Fruit fly (Drosophila melanogaster) whole organism, embryonic: ENCODE data around the gene CG13404.

Experiments
- Adf1 ChIP-seq: fragments of 200-800 bp; sonication (Bioruptor generic); IDR thresholded peaks from 2 replicates; pipeline ENCODE4 v1.3.6; 2022; ENCODE audit warnings: missing biosample characterization, missing genetic modification characterization
- CG10209 ChIP-seq: fragments of 200-800 bp; sonication (Bioruptor generic); optimal IDR thresholded peaks from 3 replicates; lab custom pipeline; 2017; ENCODE audit warnings: missing biosample characterization, mild to moderate bottlenecking, missing genetic modification characterization, missing genetic modification reagents
- CG10274 ChIP-seq: fragments of 200-800 bp; sonication (Bioruptor generic); optimal IDR thresholded peaks from 3 replicates; lab custom pipeline; 2017; ENCODE audit warnings: missing biosample characterization, mild to moderate bottlenecking, missing genetic modification characterization
- CG10366 ChIP-seq: fragments of 200-800 bp; sonication (Bioruptor generic); IDR thresholded peaks from 2 replicates; pipeline ENCODE4 v1.3.6; 2022; ENCODE audit warnings: missing biosample characterization, missing genetic modification characterization
- CG10543 ChIP-seq: fragments of 200-800 bp; sonication (Bioruptor generic); optimal IDR thresholded peaks from 3 replicates; lab custom pipeline; 2017; ENCODE audit warnings: missing biosample characterization, mild to moderate bottlenecking, missing genetic modification characterization, moderate library complexity
- CG11696 ChIP-seq: fragments of 200-800 bp; sonication (Bioruptor generic); IDR thresholded peaks from 2 replicates; pipeline ENCODE4 v1.3.6; 2022; ENCODE audit warnings: missing biosample characterization, missing genetic modification characterization
- CG12391 ChIP-seq: fragments of 200-800 bp; sonication (Bioruptor generic); optimal IDR thresholded peaks from 3 replicates; lab custom pipeline; 2018; ENCODE audit warnings: missing biosample characterization, mild to moderate bottlenecking, missing genetic modification characterization, moderate library complexity
- CG12942 ChIP-seq: fragments of 200-800 bp; sonication (Bioruptor generic); optimal IDR thresholded peaks from 3 replicates; lab custom pipeline; 2016; ENCODE audit warnings: missing biosample characterization, missing genetic modification characterization
- CG13287 ChIP-seq: fragments of 200-800 bp; sonication (Bioruptor generic); IDR thresholded peaks from 2 replicates; pipeline ENCODE4 v1.3.6; 2022; ENCODE audit warnings: missing biosample characterization, missing genetic modification characterization; ENCODE audit not compliant: partially characterized antibody
- CG14667 ChIP-seq: fragments of 200-800 bp; sonication (Bioruptor generic); IDR thresholded peaks from 2 replicates; pipeline ENCODE4 v1.3.6; 2022; ENCODE audit warnings: missing biosample characterization, missing genetic modification characterization
- CG16815 ChIP-seq: fragments of 200-800 bp; sonication (Bioruptor generic); optimal IDR thresholded peaks from 3 replicates; lab custom pipeline; 2017; ENCODE audit warnings: missing biosample characterization, mild to moderate bottlenecking, missing genetic modification characterization
- CG18262 ChIP-seq: fragments of 200-800 bp; optimal IDR thresholded peaks from 3 replicates; lab custom pipeline; 2019; ENCODE audit warnings: missing biosample characterization, mild to moderate bottlenecking, missing genetic modification characterization, moderate library complexity
- CG2712 ChIP-seq: fragments of 200-800 bp; optimal IDR thresholded peaks from 3 replicates; lab custom pipeline; 2019; ENCODE audit warnings: missing biosample characterization, mild to moderate bottlenecking, missing genetic modification characterization, moderate library complexity
- CG30403 ChIP-seq: fragments of 200-800 bp; sonication (Bioruptor generic); optimal IDR thresholded peaks from 3 replicates; lab custom pipeline; 2016; ENCODE audit warnings: missing biosample characterization, missing genetic modification characterization
- CG30431 ChIP-seq: fragments of 200-800 bp; sonication (Bioruptor generic); optimal IDR thresholded peaks from 2 replicates; lab custom pipeline; 2017; ENCODE audit warnings: missing biosample characterization, missing genetic modification characterization
- CG3065 ChIP-seq: fragments of 200-800 bp; sonication (Bioruptor generic); optimal IDR thresholded peaks from 2 replicates; lab custom pipeline; 2016; ENCODE audit warnings: missing biosample characterization, missing genetic modification characterization
- CG31388 ChIP-seq: fragments of 200-800 bp; sonication (Bioruptor generic); optimal IDR thresholded peaks from 2 replicates; lab custom pipeline; 2016; ENCODE audit warnings: missing biosample characterization, missing genetic modification characterization
- CG4730 ChIP-seq: fragments of 200-800 bp; sonication (Bioruptor generic); IDR thresholded peaks from 2 replicates; pipeline ENCODE4 v1.3.6; 2022; ENCODE audit warnings: missing biosample characterization, missing genetic modification characterization
- CG7372 ChIP-seq: fragments of 200-800 bp; sonication (Bioruptor generic); IDR thresholded peaks from 2 replicates; pipeline ENCODE4 v1.3.6; 2022; ENCODE audit warnings: missing biosample characterization, missing genetic modification characterization
- CG7556 ChIP-seq: fragments of 200-800 bp; sonication (Bioruptor generic); optimal IDR thresholded peaks from 2 replicates; lab custom pipeline; 2017; ENCODE audit warnings: missing biosample characterization, mild to moderate bottlenecking, missing genetic modification characterization
- CG8089 ChIP-seq: fragments of 200-800 bp; sonication (Bioruptor generic); optimal IDR thresholded peaks from 3 replicates; lab custom pipeline; 2016; ENCODE audit warnings: missing biosample characterization, missing genetic modification characterization
- CG8924 ChIP-seq: fragments of 200-800 bp; optimal IDR thresholded peaks from 3 replicates; lab custom pipeline; 2019; ENCODE audit warnings: missing biosample characterization, mild to moderate bottlenecking, missing genetic modification characterization, moderate library complexity
- CkIIα-i1 ChIP-seq: fragments of 200-800 bp; sonication (Bioruptor generic); IDR thresholded peaks from 2 replicates; pipeline ENCODE4 v1.3.6; 2022; ENCODE audit warnings: missing biosample characterization, missing genetic modification characterization
- Dp ChIP-seq: fragments of 200-800 bp; sonication (Bioruptor generic); optimal IDR thresholded peaks from 2 replicates; lab custom pipeline; 2018; ENCODE audit warnings: missing biosample characterization, mild to moderate bottlenecking, missing genetic modification characterization, moderate library complexity
- Gug ChIP-seq: fragments of 200-800 bp; sonication (Bioruptor generic); IDR thresholded peaks from 4 replicates; pipeline ENCODE4 v1.3.6; 2022; ENCODE audit warnings: missing biosample characterization, missing genetic modification characterization
- HLH3B ChIP-seq: fragments of 200-800 bp; sonication (Bioruptor generic); IDR thresholded peaks from 2 replicates; pipeline ENCODE4 v1.3.6; 2022; ENCODE audit warnings: missing biosample characterization, missing genetic modification characterization
- Mes4 ChIP-seq: fragments of 200-800 bp; sonication (Bioruptor generic); optimal IDR thresholded peaks from 2 replicates; lab custom pipeline; 2016; ENCODE audit warnings: missing biosample characterization, missing genetic modification characterization
- Nf-YA ChIP-seq: fragments of 200-800 bp; sonication (Bioruptor generic); IDR thresholded peaks from 2 replicates; pipeline ENCODE4 v1.3.6; 2022; ENCODE audit warnings: missing biosample characterization, missing genetic modification characterization
- Pdp1 ChIP-seq, 2 experiments: fragments of 200-800 bp; sonication (Bioruptor generic); optimal IDR thresholded peaks; 3 replicates each; lab custom pipeline; 2016; ENCODE audit warnings: missing biosample characterization in 2 of 2, missing genetic modification characterization in 2 of 2, mild to moderate bottlenecking in 1 of 2, moderate library complexity in 1 of 2
- Poxn ChIP-seq: fragments of 200-800 bp; sonication (Bioruptor generic); IDR thresholded peaks from 2 replicates; pipeline ENCODE4 v1.3.6; 2022; ENCODE audit warnings: missing biosample characterization, missing genetic modification characterization
- Ssrp ChIP-seq: fragments of 200-800 bp; sonication (Bioruptor generic); optimal IDR thresholded peaks from 2 replicates; lab custom pipeline; 2018; ENCODE audit warnings: missing biosample characterization, mild to moderate bottlenecking, missing genetic modification characterization, moderate library complexity
- Xbp1 ChIP-seq: fragments of 200-800 bp; sonication (Bioruptor generic); optimal IDR thresholded peaks from 3 replicates; lab custom pipeline; 2016; ENCODE audit warnings: missing biosample characterization, mild to moderate bottlenecking, missing genetic modification characterization
- bcd ChIP-seq: fragments of 200-800 bp; sonication (Bioruptor generic); optimal IDR thresholded peaks from 2 replicates; lab custom pipeline; 2017; ENCODE audit warnings: missing biosample characterization, mild to moderate bottlenecking, missing genetic modification characterization
- crp ChIP-seq, 2 experiments: fragments of 200-800 bp; sonication (Bioruptor generic); optimal IDR thresholded peaks; 2 replicates in 1 of 2; 3 replicates in 1 of 2; lab custom pipeline; 2017; ENCODE audit warnings: missing biosample characterization in 2 of 2, missing genetic modification characterization in 2 of 2, mild to moderate bottlenecking in 1 of 2, moderate library complexity in 1 of 2
- cwo ChIP-seq: fragments of 200-800 bp; sonication (Bioruptor generic); optimal IDR thresholded peaks from 3 replicates; lab custom pipeline; 2017; ENCODE audit warnings: missing biosample characterization, missing genetic modification characterization, mild to moderate bottlenecking, moderate library complexity, missing genetic modification reagents
- emc ChIP-seq: fragments of 200-800 bp; sonication (Bioruptor generic); optimal IDR thresholded peaks from 2 replicates; lab custom pipeline; 2016; ENCODE audit warnings: missing biosample characterization, missing genetic modification characterization
- esg ChIP-seq: fragments of 200-800 bp; sonication (Bioruptor generic); conservative IDR thresholded peaks from 2 replicates; pipeline ENCODE4 v1.3.6; 2022; ENCODE audit warnings: missing biosample characterization, missing genetic modification characterization
- eve ChIP-seq, 2 experiments: fragments of >200 bp; optimal IDR thresholded peaks; 2 replicates each; lab custom pipeline; 2017; ENCODE audit warnings: missing biosample characterization in 2 of 2, missing genetic modification characterization in 2 of 2
- fd64A ChIP-seq: fragments of 200-800 bp; sonication (Bioruptor generic); optimal IDR thresholded peaks from 3 replicates; lab custom pipeline; 2018; ENCODE audit warnings: missing biosample characterization, mild to moderate bottlenecking, missing genetic modification characterization
- gce ChIP-seq: fragments of 200-800 bp; sonication (Bioruptor generic); IDR thresholded peaks from 3 replicates; pipeline ENCODE4 v1.3.6; 2022; ENCODE audit warnings: missing biosample characterization, missing genetic modification characterization
- gt ChIP-seq: fragments of 200-800 bp; sonication (Bioruptor generic); IDR thresholded peaks from 2 replicates; pipeline ENCODE4 v1.3.6; 2022; ENCODE audit warnings: missing biosample characterization, missing genetic modification characterization
- lilli ChIP-seq: fragments of 200-800 bp; sonication (Bioruptor generic); optimal IDR thresholded peaks from 3 replicates; lab custom pipeline; 2016; ENCODE audit warnings: missing biosample characterization, missing genetic modification characterization
- lmd ChIP-seq: fragments of 200-800 bp; sonication (Bioruptor generic); IDR thresholded peaks from 2 replicates; pipeline ENCODE4 v1.3.6; 2022; ENCODE audit warnings: missing biosample characterization, missing genetic modification characterization
- mirr ChIP-seq: fragments of 200-800 bp; sonication (Bioruptor generic); optimal IDR thresholded peaks from 3 replicates; lab custom pipeline; 2018; ENCODE audit warnings: missing biosample characterization, mild to moderate bottlenecking, missing genetic modification characterization
- ranshi ChIP-seq: fragments of 200-800 bp; sonication (Bioruptor generic); IDR thresholded peaks from 2 replicates; pipeline ENCODE4 v1.3.6; 2022; ENCODE audit warnings: missing biosample characterization, missing genetic modification characterization
- stwl ChIP-seq: fragments of 200-800 bp; sonication (Bioruptor generic); optimal IDR thresholded peaks from 3 replicates; lab custom pipeline; 2018; ENCODE audit warnings: missing biosample characterization, mild to moderate bottlenecking, missing genetic modification characterization, moderate library complexity
- tap ChIP-seq: fragments of 200-800 bp; optimal IDR thresholded peaks from 3 replicates; lab custom pipeline; 2019; ENCODE audit warnings: missing biosample characterization, mild to moderate bottlenecking, missing genetic modification characterization, moderate library complexity
- trh ChIP-seq: fragments of 200-800 bp; sonication (Bioruptor generic); optimal IDR thresholded peaks from 2 replicates; lab custom pipeline; 2016; ENCODE audit warnings: missing biosample characterization, missing genetic modification characterization

The CG13404 gene

DNA sequence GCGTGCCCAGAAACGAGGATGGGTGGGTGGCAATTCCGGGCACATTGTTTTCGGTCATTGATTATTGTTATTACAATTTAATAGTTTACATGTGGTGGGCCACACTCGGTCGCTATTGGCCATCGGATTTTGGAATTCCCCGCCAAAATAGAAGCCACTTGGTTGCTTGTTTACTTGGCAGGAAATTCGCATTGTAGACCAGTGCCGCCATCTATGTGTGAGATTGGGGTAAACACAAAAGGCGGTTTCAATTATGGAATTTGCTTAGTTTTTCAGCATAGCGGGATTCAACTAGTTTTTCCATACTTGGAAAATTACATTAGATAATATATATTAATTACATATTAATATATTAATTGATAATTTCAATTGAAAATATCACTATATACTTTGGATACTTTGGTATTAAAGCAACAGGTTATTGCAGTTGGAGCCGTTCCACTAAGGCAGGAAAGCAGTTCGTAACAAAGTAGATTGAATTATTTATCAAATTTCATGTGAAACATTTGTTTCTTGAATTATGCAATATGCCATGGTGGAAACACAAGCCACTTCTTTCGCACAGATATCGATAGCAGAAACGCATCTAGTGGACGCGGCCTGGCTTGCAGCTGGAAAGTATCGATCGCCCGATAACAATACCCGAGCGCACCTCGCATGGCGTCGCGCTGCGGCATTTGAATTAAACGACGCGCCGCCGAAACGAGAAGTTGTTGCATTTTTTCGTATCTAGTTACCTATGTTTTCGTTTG lies 18.8 kb downstream of the CG13404 start, which contains the start of gene mud (continued):
- TF ChIP-seq CG8089 (GFP tag; lab: Kevin White, UChicago) (no peak), CkIIα-i1 (no peak), CG10543 (GFP tag; lab: Kevin White, UChicago) (no peak), lilli (GFP tag; lab: Kevin White, UChicago) (no peak), cwo (GFP tag; lab: Kevin White, UChicago) (no peak), CG16815 (GFP tag; lab: Kevin White, UChicago) (peak; percentile 19), Ssrp (tag; lab: Kevin White, UChicago) (peak; percentile 16), crp (GFP tag; optimal IDR thresholded peaks at IDR 0.05; lab: Kevin White, UChicago) (peak in 1 of 2 experiments; percentile 56), CG12391 (tag; lab: Kevin White, UChicago) (peak; percentile 58), Gug (GFP tag; lab: Robert Waterston, UW) (no peak; the same call in 3 of the 4 replicates), Mes4 (GFP tag; lab: Kevin White, UChicago) (no peak), ranshi (GFP tag; lab: Robert Waterston, UW) (peak; percentile 7; the same call in 1 of the 2 replicates), tap (tag; lab: Kevin White, UChicago) (no peak), CG30403 (GFP tag; lab: Kevin White, UChicago) (peak; percentile 35), Dp (GFP tag; lab: Kevin White, UChicago) (peak; percentile 74), Nf-YA (GFP tag; lab: Robert Waterston, UW) (no peak), CG14667 (GFP tag; lab: Robert Waterston, UW) (no peak), Xbp1 (GFP tag; lab: Kevin White, UChicago) (peak; percentile 37), fd64A (GFP tag; lab: Kevin White, UChicago) (no peak), CG12942 (GFP tag; lab: Kevin White, UChicago) (peak; percentile 3), CG2712 (tag; lab: Kevin White, UChicago) (peak; percentile 69), mirr (no peak), eve (GFP tag; optimal IDR thresholded peaks at IDR 0.05; lab: Kevin White, UChicago) (no peak), trh (no peak), CG30431 (GFP tag; lab: Kevin White, UChicago) (peak; percentile 28), Poxn (no peak), CG8924 (tag; lab: Kevin White, UChicago) (peak; percentile 35), CG18262 (peak; percentile 60), CG10366 (GFP tag; lab: Robert Waterston, UW) (peak; percentile 14; the same call in 1 of the 2 replicates), CG11696 (GFP tag; lab: Robert Waterston, UW) (no peak), CG10209 (GFP tag; lab: Kevin White, UChicago) (peak; percentile 44), gce (GFP tag; lab: Robert Waterston, UW) (no peak), esg (GFP tag; lab: Robert Waterston, UW) (peak; percentile 30; the same call in 1 of the 2 replicates), CG4730 (GFP tag; lab: Robert Waterston, UW) (no peak), Adf1 (0 out of 2 replicates have a peak, but pooled peaks have one; percentile 21)

- TF ChIP-seq gt (no peak), CG7556 (GFP tag; lab: Kevin White, UChicago) (no peak), CG3065 (GFP tag; lab: Kevin White, UChicago) (no peak), lmd (GFP tag; lab: Robert Waterston, UW) (peak; percentile 29), emc (GFP tag; lab: Kevin White, UChicago) (no peak), Dp (GFP tag; lab: Kevin White, UChicago) (peak; percentile 69), stwl (tag; lab: Kevin White, UChicago) (peak; percentile 53), CG13287 (GFP tag; lab: Robert Waterston, UW) (peak; percentile 72), bcd (GFP tag; lab: Kevin White, UChicago) (peak; percentile 9), CG7372 (GFP tag; lab: Robert Waterston, UW) (no peak), HLH3B (GFP tag; lab: Robert Waterston, UW) (peak; percentile 37; the same call in 1 of the 2 replicates), CG31388 (no peak), Pdp1 (GFP tag; optimal IDR thresholded peaks at IDR 0.05; lab: Kevin White, UChicago) (no peak), CG10274 (GFP tag; lab: Kevin White, UChicago) (no peak)
Measured at dm6 chrX:14242941-14243736, 22.9 kb downstream of the CG13404 start, which contains the start of gene CG32599. CG32599 (plus strand) TSS chrX:14243686.
